Fruit fly (Drosophila melanogaster) whole organism, embryonic: ENCODE measurements around the gene BtbVII.

Experiments
- CG13123 ChIP-seq: fragments of 200-800 bp; sonication (Bioruptor generic); optimal IDR thresholded peaks from 2 replicates; lab custom pipeline; 2016; ENCODE audit warnings: missing biosample characterization, missing genetic modification characterization
- CG2875 ChIP-seq: fragments of 200-800 bp; sonication (Bioruptor generic); optimal IDR thresholded peaks from 2 replicates; lab custom pipeline; 2017; ENCODE audit warnings: missing biosample characterization, mild to moderate bottlenecking, missing genetic modification characterization, missing genetic modification reagents
- CG7357 ChIP-seq: fragments of 200-800 bp; sonication (Bioruptor generic); IDR thresholded peaks from 3 replicates; pipeline ENCODE4 v1.3.6; 2022; ENCODE audit warnings: missing biosample characterization, missing genetic modification characterization
- Sox100B ChIP-seq: fragments of 200-800 bp; sonication (Bioruptor generic); optimal IDR thresholded peaks from 3 replicates; lab custom pipeline; 2018; ENCODE audit warnings: missing biosample characterization, mild to moderate bottlenecking, missing genetic modification characterization
- YL-1 ChIP-seq: fragments of 200-800 bp; sonication (Bioruptor generic); optimal IDR thresholded peaks from 3 replicates; lab custom pipeline; 2017; ENCODE audit warnings: missing biosample characterization, mild to moderate bottlenecking, missing genetic modification characterization

- TF ChIP-seq YL-1 (GFP tag; lab: Kevin White, UChicago) (no peak), CG13123 (GFP tag; lab: Kevin White, UChicago) (no peak), Sox100B (GFP tag; lab: Kevin White, UChicago) (no peak), CG7357 (GFP tag; lab: Robert Waterston, UW) (no peak), CG2875 (GFP tag; lab: Kevin White, UChicago) (no peak)
Observed at dm6 chr3L:3187263-3187662, 38.8 kb downstream of the BtbVII start, which contains the start of gene CG14957.
